Fruit fly (Drosophila melanogaster): ENCODE results near the gene ush.
A peak's percentile ranks its signal among the peaks of the same experiment; 100 is the strongest.

Gene ush

dm6 chr2L:440638-441454 is 35.2 kb upstream of the ush start (continued):
- no peak for TF ChIP-seq Hey (tag; optimal IDR thresholded peaks at IDR 0.05)
- TF ChIP-seq CG2129 (GFP tag; IDR thresholded peaks at IDR 0.05; ENCODE audit: partially characterized antibody): no peak
- TF ChIP-seq CG2712 (tag; optimal IDR thresholded peaks at IDR 0.05): peak; percentile 88
- no peak for TF ChIP-seq tna (GFP tag; IDR thresholded peaks at IDR 0.05; ENCODE audit: partially characterized antibody)
- TF ChIP-seq CG3065 (GFP tag; optimal IDR thresholded peaks at IDR 0.05): no peak
- no peak for TF ChIP-seq ewg (GFP tag; optimal IDR thresholded peaks at IDR 0.05)
- TF ChIP-seq chif (GFP tag; optimal IDR thresholded peaks at IDR 0.05): no peak
- TF ChIP-seq CG4328 (GFP tag; optimal IDR thresholded peaks at IDR 0.05): no peak
- TF ChIP-seq tin (GFP tag; optimal IDR thresholded peaks at IDR 0.05): peak; percentile 20
- no peak for TF ChIP-seq YL-1 (GFP tag; optimal IDR thresholded peaks at IDR 0.05)
- TF ChIP-seq tx (GFP tag; optimal IDR thresholded peaks at IDR 0.05): no peak
- TF ChIP-seq exex (tag; optimal IDR thresholded peaks at IDR 0.05): no peak
- no peak for TF ChIP-seq CG8478 (optimal IDR thresholded peaks at IDR 0.05)
- TF ChIP-seq lbe (GFP tag; optimal IDR thresholded peaks at IDR 0.05): peak; percentile 85
- TF ChIP-seq MTF-1 (GFP tag; optimal IDR thresholded peaks at IDR 0.05; ENCODE audit: borderline replicate concordance): no peak
- TF ChIP-seq CG18764 (GFP tag; optimal IDR thresholded peaks at IDR 0.05): no peak
- no peak for TF ChIP-seq HHEX (GFP tag; optimal IDR thresholded peaks at IDR 0.05)
- no peak for TF ChIP-seq CG9932 (GFP tag; IDR thresholded peaks at IDR 0.05)
- no peak for TF ChIP-seq CG14667 (GFP tag; IDR thresholded peaks at IDR 0.05)
- TF ChIP-seq mam (GFP tag; optimal IDR thresholded peaks at IDR 0.05): no peak
- TF ChIP-seq CG17612 (GFP tag; IDR thresholded peaks at IDR 0.05): no peak
- no peak for TF ChIP-seq eve (GFP tag; optimal IDR thresholded peaks at IDR 0.05)
- TF ChIP-seq CG18011 (GFP tag; optimal IDR thresholded peaks at IDR 0.05): no peak
- TF ChIP-seq CG1603 (tag; optimal IDR thresholded peaks at IDR 0.05): no peak
- TF ChIP-seq dan (GFP tag; IDR thresholded peaks at IDR 0.05): no peak; the same call in 1 of the 2 replicates
- peak; percentile 9 for TF ChIP-seq CG18619 (GFP tag; optimal IDR thresholded peaks at IDR 0.05)
- TF ChIP-seq Dek (tag; optimal IDR thresholded peaks at IDR 0.05): no peak
- TF ChIP-seq CG8388 (GFP tag; optimal IDR thresholded peaks at IDR 0.05): peak; percentile 58
- no peak for TF ChIP-seq CG6791 (GFP tag; IDR thresholded peaks at IDR 0.05; ENCODE audit: partially characterized antibody)
- no peak for TF ChIP-seq CG12769 (tag; optimal IDR thresholded peaks at IDR 0.05)
- TF ChIP-seq CG32772 (GFP tag; IDR thresholded peaks at IDR 0.05): no peak
- TF ChIP-seq unc-4 (GFP tag; IDR thresholded peaks at IDR 0.05; ENCODE audit: partially characterized antibody): no peak
- peak; percentile 77 for TF ChIP-seq CG17361 (GFP tag; IDR thresholded peaks at IDR 0.05)
- no peak for TF ChIP-seq Ravus (GFP tag; IDR thresholded peaks at IDR 0.05)
- TF ChIP-seq trh (GFP tag; optimal IDR thresholded peaks at IDR 0.05): no peak
- TF ChIP-seq Dll (GFP tag; IDR thresholded peaks at IDR 0.05; ENCODE audit: partially characterized antibody): no peak
- peak; percentile 34 for TF ChIP-seq psq (GFP tag; optimal IDR thresholded peaks at IDR 0.05)
- TF ChIP-seq esg (GFP tag; conservative IDR thresholded peaks at IDR 0.05): peak; percentile 17; the same call in 1 of the 2 replicates
- TF ChIP-seq Oaz (GFP tag; IDR thresholded peaks at IDR 0.05): no peak
- TF ChIP-seq Fer3 (tag; optimal IDR thresholded peaks at IDR 0.05): no peak
- no peak for TF ChIP-seq Eip74EF (GFP tag; optimal IDR thresholded peaks at IDR 0.05)
- no peak for TF ChIP-seq B-H2 (GFP tag; optimal IDR thresholded peaks at IDR 0.05)
- no peak for TF ChIP-seq CG14965 (GFP tag; optimal IDR thresholded peaks at IDR 0.05; ENCODE audit: borderline replicate concordance)
- peak; percentile 29; the same call in 1 of the 3 replicates for TF ChIP-seq Optix (GFP tag; IDR thresholded peaks at IDR 0.05)
- no peak for TF ChIP-seq CG4730 (GFP tag; IDR thresholded peaks at IDR 0.05)
- TF ChIP-seq Nf-YB (GFP tag; optimal IDR thresholded peaks at IDR 0.05): peak; percentile 57
- no peak for TF ChIP-seq CTCF (GFP tag; optimal IDR thresholded peaks at IDR 0.05)
- no peak for TF ChIP-seq HLHmδ (GFP tag; optimal IDR thresholded peaks at IDR 0.05)
- TF ChIP-seq Ssrp (tag; optimal IDR thresholded peaks at IDR 0.05): peak; percentile 76

All from whole organism, embryonic.